Fruit fly (Drosophila melanogaster): ENCODE data around the gene dpr18.

dpr18 gene

DNA sequence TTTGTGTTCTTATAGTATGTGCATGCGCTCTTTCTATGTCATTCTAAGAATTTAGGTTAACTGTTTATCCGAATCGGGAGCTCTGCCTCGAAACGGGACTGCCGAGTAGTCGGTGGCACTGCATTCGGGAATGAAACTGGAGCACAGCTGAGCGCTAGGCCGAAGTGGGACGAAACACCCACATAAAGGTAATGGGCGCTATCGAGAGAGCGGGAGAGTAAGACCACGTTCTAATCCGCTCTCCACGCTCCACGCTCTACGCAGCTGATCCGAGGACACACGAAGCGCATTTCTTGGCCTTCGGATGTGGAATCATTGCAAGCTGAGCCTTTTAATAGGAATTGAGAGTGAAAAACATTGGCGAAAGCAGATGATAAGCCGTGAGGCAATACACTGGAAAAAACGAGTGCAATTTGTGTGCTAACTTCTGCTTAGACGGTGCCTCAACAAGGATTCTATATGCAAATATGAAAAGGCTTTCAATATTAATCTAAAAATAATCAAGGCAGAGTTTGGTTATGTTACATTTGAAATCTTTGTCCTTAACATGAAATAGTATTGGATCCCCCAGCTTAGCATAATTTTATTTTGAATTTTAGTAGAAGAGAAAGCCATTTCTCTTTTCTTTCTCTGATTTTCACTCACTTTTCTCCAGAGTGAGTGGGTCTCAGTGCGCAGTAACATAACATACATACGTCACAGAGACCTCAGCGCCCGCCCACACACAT lies 22.5 kb downstream of the dpr18 start:
- TF ChIP-seq Pif1A (GFP tag; optimal IDR thresholded peaks at IDR 0.05) (peak; percentile 28), gl (tag; optimal IDR thresholded peaks at IDR 0.05) (no peak), Snoo (tag; optimal IDR thresholded peaks at IDR 0.05) (no peak), rn (GFP tag; IDR thresholded peaks at IDR 0.05) (no peak), CG17806 (tag; optimal IDR thresholded peaks at IDR 0.05) (no peak), CG8159 (tag; optimal IDR thresholded peaks at IDR 0.05) (peak; percentile 59), CG4496 (GFP tag; IDR thresholded peaks at IDR 0.05) (0 out of 3 replicates have a peak, but pooled peaks have one; percentile 35), Ets98B (GFP tag; IDR thresholded peaks at IDR 0.05) (no peak), EcR (GFP tag; optimal IDR thresholded peaks at IDR 0.05) (no peak), CG15710 (tag; optimal IDR thresholded peaks at IDR 0.05) (no peak), fd96Ca (GFP tag; IDR thresholded peaks at IDR 0.05) (0 out of 3 replicates have a peak, but pooled peaks have one; percentile 43), CG12605 (GFP tag; IDR thresholded peaks at IDR 0.05) (0 out of 2 replicates have a peak, but pooled peaks have one; percentile 19), CG34367 (tag; optimal IDR thresholded peaks at IDR 0.05) (peak; percentile 14), CG10348 (GFP tag; IDR thresholded peaks at IDR 0.05) (no peak), CG14655 (GFP tag; optimal IDR thresholded peaks at IDR 0.05) (peak; percentile 21), CG13204 (GFP tag; optimal IDR thresholded peaks at IDR 0.05) (no peak), CG8301 (tag; optimal IDR thresholded peaks at IDR 0.05) (no peak), D1 (tag; optimal IDR thresholded peaks at IDR 0.05) (no peak), Pif1B (GFP tag; optimal IDR thresholded peaks at IDR 0.05) (no peak), CG32121 (GFP tag; IDR thresholded peaks at IDR 0.05) (peak; percentile 43; the same call in 1 of the 2 replicates), CG9948 (tag; optimal IDR thresholded peaks at IDR 0.05) (no peak)

DNA sequence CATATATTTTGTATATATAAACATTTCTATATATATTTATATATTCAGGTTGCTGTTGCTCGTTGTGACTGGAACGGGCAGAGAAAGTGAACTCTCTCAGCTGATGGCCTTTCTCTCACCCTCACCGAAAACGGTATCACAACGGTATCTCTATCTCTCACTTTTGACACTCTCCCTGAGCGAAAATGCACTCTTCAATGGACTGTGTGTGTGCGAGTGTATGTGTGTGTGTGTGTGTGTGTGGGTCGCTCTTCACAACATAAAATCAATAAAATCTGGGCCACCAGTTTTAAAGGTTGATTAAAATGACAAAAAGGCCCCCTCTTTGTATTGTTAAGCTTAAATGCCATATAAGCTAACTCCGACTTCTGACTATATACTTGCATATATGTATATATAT lies 24.0 kb downstream of the dpr18 start:
- no peak for TF ChIP-seq Ets98B (GFP tag; IDR thresholded peaks at IDR 0.05)
- no peak for TF ChIP-seq CG4496 (GFP tag; IDR thresholded peaks at IDR 0.05)
- TF ChIP-seq CG14655 (GFP tag; optimal IDR thresholded peaks at IDR 0.05) = no peak
- no peak for TF ChIP-seq Pif1B (GFP tag; optimal IDR thresholded peaks at IDR 0.05)
- TF ChIP-seq CG34367 (tag; optimal IDR thresholded peaks at IDR 0.05) = no peak
- no peak for TF ChIP-seq CG9948 (tag; optimal IDR thresholded peaks at IDR 0.05)
- no peak for TF ChIP-seq rn (GFP tag; IDR thresholded peaks at IDR 0.05)
- TF ChIP-seq CG10348 (GFP tag; IDR thresholded peaks at IDR 0.05) = no peak

DNA sequence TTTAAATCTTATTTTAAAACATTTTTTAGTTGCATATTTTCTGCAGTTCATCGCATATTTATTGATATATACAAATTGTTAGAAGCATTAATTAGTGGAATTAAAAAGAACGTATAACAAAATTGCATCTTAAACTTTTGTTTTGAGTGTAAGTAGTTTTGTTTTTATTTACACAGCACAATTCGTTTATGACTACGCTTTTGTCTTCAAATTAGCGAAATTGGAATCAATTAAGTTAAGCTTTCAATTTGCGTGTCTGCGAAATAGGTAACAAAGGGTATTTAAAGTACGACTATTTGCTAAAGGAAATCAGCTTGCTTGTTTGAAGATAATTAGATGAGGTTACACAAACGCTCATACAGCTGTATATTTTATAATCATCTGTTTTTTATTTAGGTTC lies 24.7 kb downstream of the dpr18 start:
- TF ChIP-seq Pif1A (GFP tag; optimal IDR thresholded peaks at IDR 0.05) = no peak

- peak; percentile 39; the same call in 1 of the 2 replicates for TF ChIP-seq CG12605 (GFP tag; IDR thresholded peaks at IDR 0.05)
- peak; percentile 67 for TF ChIP-seq CG4496 (GFP tag; IDR thresholded peaks at IDR 0.05)
- TF ChIP-seq Pif1B (GFP tag; optimal IDR thresholded peaks at IDR 0.05) = no peak
- peak; percentile 39 for TF ChIP-seq Ets98B (GFP tag; IDR thresholded peaks at IDR 0.05)
- no peak for TF ChIP-seq CG14655 (GFP tag; optimal IDR thresholded peaks at IDR 0.05)
- TF ChIP-seq CG32121 (GFP tag; IDR thresholded peaks at IDR 0.05) = 0 out of 2 replicates have a peak, but pooled peaks have one; percentile 12
Measured at dm6 chrX:16089012-16089963, 25.8 kb downstream of the dpr18 start.

DNA sequence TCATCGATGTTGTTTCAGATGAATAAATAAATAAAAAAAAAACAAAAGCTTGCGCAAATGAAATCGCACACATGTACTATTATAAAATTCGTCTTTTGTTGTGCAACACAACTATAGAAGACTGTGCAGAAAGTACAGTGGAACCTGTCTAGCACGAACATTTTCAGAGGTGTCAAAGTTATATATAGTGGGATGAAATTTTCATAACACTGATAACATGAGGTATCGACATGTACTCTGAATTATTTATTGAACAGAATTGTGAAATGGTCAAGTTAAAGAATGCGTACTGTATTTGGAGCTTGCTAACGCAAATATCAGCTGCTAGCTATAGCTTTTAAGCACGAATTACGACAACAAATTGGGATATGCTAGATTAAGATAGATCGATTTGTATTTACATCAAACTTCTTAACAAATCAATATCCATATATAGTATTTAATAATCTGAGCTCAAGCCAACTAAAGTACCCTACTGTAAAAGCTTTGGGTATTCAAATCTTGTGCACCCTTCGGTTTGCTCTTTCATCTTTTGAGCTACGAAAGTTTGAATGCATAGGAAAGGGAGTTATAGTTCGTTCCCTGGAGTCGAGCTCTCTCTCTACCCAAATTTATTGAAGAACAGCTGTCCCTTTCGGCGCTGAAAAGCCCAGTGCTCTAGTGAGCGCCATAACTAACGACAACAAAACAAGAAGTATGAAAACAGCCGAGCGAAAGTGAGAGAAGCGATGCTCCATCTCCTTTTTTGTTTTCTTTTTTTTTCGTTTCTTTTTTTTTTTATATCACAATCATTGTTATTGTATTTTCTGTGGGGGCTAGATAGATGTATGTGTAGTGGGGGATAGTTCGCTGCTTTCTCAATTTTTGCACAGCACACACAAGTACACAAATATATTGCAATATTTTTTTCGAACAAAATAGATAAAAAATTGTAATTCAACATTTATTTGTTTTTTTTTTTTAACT lies 26.9 kb downstream of the dpr18 start:
- TF ChIP-seq CG32121 (GFP tag; IDR thresholded peaks at IDR 0.05) = peak; percentile 89
- peak; percentile 61 for TF ChIP-seq CG15710 (tag; optimal IDR thresholded peaks at IDR 0.05)
- TF ChIP-seq CG17806 (tag; optimal IDR thresholded peaks at IDR 0.05) = peak; percentile 60
- TF ChIP-seq Snoo (tag; optimal IDR thresholded peaks at IDR 0.05) = peak; percentile 54
- TF ChIP-seq Ets98B (GFP tag; IDR thresholded peaks at IDR 0.05) = peak; percentile 93
- TF ChIP-seq CG8159 (tag; optimal IDR thresholded peaks at IDR 0.05) = peak; percentile 60
- TF ChIP-seq CG4496 (GFP tag; IDR thresholded peaks at IDR 0.05) = peak; percentile 96
- no peak for TF ChIP-seq EcR (GFP tag; optimal IDR thresholded peaks at IDR 0.05)
- peak; percentile 56 for TF ChIP-seq Pif1A (GFP tag; optimal IDR thresholded peaks at IDR 0.05)
- peak; percentile 45 for TF ChIP-seq CG9948 (tag; optimal IDR thresholded peaks at IDR 0.05)
- TF ChIP-seq CG34367 (tag; optimal IDR thresholded peaks at IDR 0.05) = peak; percentile 45
- TF ChIP-seq gl (tag; optimal IDR thresholded peaks at IDR 0.05) = no peak
- TF ChIP-seq rn (GFP tag; IDR thresholded peaks at IDR 0.05) = peak; percentile 68; the same call in 1 of the 2 replicates
- TF ChIP-seq CG13204 (GFP tag; optimal IDR thresholded peaks at IDR 0.05) = no peak
- peak; percentile 85 for TF ChIP-seq fd96Ca (GFP tag; IDR thresholded peaks at IDR 0.05)
- TF ChIP-seq CG12605 (GFP tag; IDR thresholded peaks at IDR 0.05) = peak; percentile 83
- TF ChIP-seq CG14655 (GFP tag; optimal IDR thresholded peaks at IDR 0.05) = peak; percentile 66
- peak; percentile 74 for TF ChIP-seq CG10348 (GFP tag; IDR thresholded peaks at IDR 0.05)
- TF ChIP-seq Pif1B (GFP tag; optimal IDR thresholded peaks at IDR 0.05) = peak; percentile 47
- no peak for TF ChIP-seq D1 (tag; optimal IDR thresholded peaks at IDR 0.05)
- TF ChIP-seq CG8301 (tag; optimal IDR thresholded peaks at IDR 0.05) = peak; percentile 72

Measured in whole organism, pupa.